Worm (Caenorhabditis elegans) whole organism, L4 larva: Measurements from ENCODE around the gene R02D5.7.

Experiments used
- duxl-1 ChIP-seq: sonication (generic microtip); optimal IDR thresholded peaks from 2 replicates; lab custom pipeline; 2016; ENCODE audit warnings: mild to moderate bottlenecking, missing genetic modification characterization, moderate library complexity, missing compliant biosample characterization; ENCODE audit not compliant: poor library complexity
- lin-38 ChIP-seq: fragments of 200-800 bp; sonication (Bioruptor generic); IDR thresholded peaks from 2 replicates; pipeline ENCODE4 v1.3.6; 2022; ENCODE audit warnings: missing genetic modification reagents, missing genetic modification characterization, missing compliant biosample characterization
- lir-3 ChIP-seq: sonication (generic microtip); optimal IDR thresholded peaks from 2 replicates; lab custom pipeline; 2016; ENCODE audit warnings: mild to moderate bottlenecking, missing genetic modification characterization, missing compliant biosample characterization
- madf-5 ChIP-seq, 2 experiments: fragments of 200-800 bp; sonication (Bioruptor generic); IDR thresholded peaks; 2 replicates each; pipeline ENCODE4 v1.3.6; 2022; ENCODE audit warnings: missing compliant biosample characterization in 2 of 2, missing genetic modification characterization in 2 of 2
- mdl-1 ChIP-seq, 2 experiments: fragments of 150-350 bp in 1 of 2; sonication (generic microtip) in 1 of 2; optimal IDR thresholded peaks; 2 replicates each; lab custom pipeline; 2014 to 2017; ENCODE audit warnings: missing biosample characterization in 2 of 2, missing genetic modification characterization in 2 of 2
- mxl-3 ChIP-seq: fragments of 200-800 bp; sonication (Bioruptor generic); optimal IDR thresholded peaks from 2 replicates; lab custom pipeline; 2018; ENCODE audit warnings: mild to moderate bottlenecking, missing genetic modification characterization, missing compliant biosample characterization
- nhr-77 ChIP-seq: fragments of 150-350 bp; optimal IDR thresholded peaks from 2 replicates; lab custom pipeline; 2014; ENCODE audit warnings: missing biosample characterization, missing genetic modification characterization
- rbr-2 ChIP-seq: sonication (generic microtip); optimal IDR thresholded peaks from 2 replicates; lab custom pipeline; 2016; ENCODE audit warnings: missing genotype, missing genetic modification characterization, missing compliant biosample characterization
- snpc-4 ChIP-seq: fragments of 150-350 bp; optimal IDR thresholded peaks from 2 replicates; lab custom pipeline; 2014; ENCODE audit warnings: missing biosample characterization, missing genetic modification characterization
- unc-39 ChIP-seq: sonication (generic microtip); optimal IDR thresholded peaks from 2 replicates; lab custom pipeline; 2017; ENCODE audit warnings: missing biosample characterization, missing genetic modification characterization
- vab-7 ChIP-seq: fragments of 200-800 bp; sonication (Bioruptor generic); IDR thresholded peaks from 2 replicates; pipeline ENCODE4 v1.3.6; 2022; ENCODE audit warnings: missing genetic modification reagents, missing genetic modification characterization, missing compliant biosample characterization
- zag-1 ChIP-seq: fragments of 150-350 bp; optimal IDR thresholded peaks from 2 replicates; lab custom pipeline; 2014; ENCODE audit warnings: missing biosample characterization, missing genetic modification characterization
- zip-11 ChIP-seq: fragments of 200-800 bp; sonication (Bioruptor generic); IDR thresholded peaks from 2 replicates; pipeline ENCODE4 v1.3.6; 2022; ENCODE audit warnings: missing genetic modification characterization, missing compliant biosample characterization
- zip-2 ChIP-seq: fragments of 150-350 bp; optimal IDR thresholded peaks from 2 replicates; lab custom pipeline; 2014; ENCODE audit warnings: missing biosample characterization, missing genetic modification characterization

- no peak for TF ChIP-seq lin-38 (GFP tag; lab: Robert Waterston, UW)
- TF ChIP-seq madf-5 (GFP tag; IDR thresholded peaks at IDR 0.05; lab: Robert Waterston, UW) = no peak
- TF ChIP-seq unc-39 (tag; lab: Kevin White, UChicago) = no peak
- TF ChIP-seq snpc-4 (tag; lab: Kevin White, UChicago) = peak; percentile 85
- no peak for TF ChIP-seq nhr-77 (tag; lab: Kevin White, UChicago)
- TF ChIP-seq vab-7 = no peak
- TF ChIP-seq duxl-1 = no peak
- TF ChIP-seq mdl-1 (tag; optimal IDR thresholded peaks at IDR 0.05; lab: Kevin White, UChicago) = no peak
- no peak for TF ChIP-seq lir-3
- TF ChIP-seq zip-11 (GFP tag; lab: Robert Waterston, UW) = no peak
- peak; percentile 7 for TF ChIP-seq mxl-3 (GFP tag; lab: Kevin White, UChicago)
- TF ChIP-seq zag-1 (tag; lab: Kevin White, UChicago) = no peak
- peak; percentile 35 for TF ChIP-seq rbr-2 (tag; lab: Kevin White, UChicago)
- no peak for TF ChIP-seq zip-2 (tag; lab: Kevin White, UChicago)
These were observed 13.0 kb downstream of the R02D5.7 start, which contains the start of gene srz-97 for ce11 chrV:14468196-14468874.
